Fruit fly (Drosophila melanogaster): Measurements from ENCODE around the gene cdi.

dm6 chr3R:19056884-19057283 is 37.2 kb downstream of the cdi start:
- TF ChIP-seq ey (GFP tag; optimal IDR thresholded peaks at IDR 0.05) (no peak), OdsH (GFP tag; optimal IDR thresholded peaks at IDR 0.05) (no peak), sage (GFP tag; optimal IDR thresholded peaks at IDR 0.05) (no peak), CG32264 (GFP tag; optimal IDR thresholded peaks at IDR 0.05) (no peak), Sp1 (GFP tag; optimal IDR thresholded peaks at IDR 0.05) (no peak), psq (GFP tag; optimal IDR thresholded peaks at IDR 0.05) (no peak)
